Worm (Caenorhabditis elegans) whole organism, L1 larva: ENCODE data around the gene R06F6.8.

Experiments used
- C04F5.9 ChIP-seq: sonication (generic microtip); optimal IDR thresholded peaks from 2 replicates; lab custom pipeline; 2016; ENCODE audit warnings: missing genetic modification characterization, missing compliant biosample characterization
- C34B4.2 ChIP-seq: sonication (generic microtip); optimal IDR thresholded peaks from 2 replicates; lab custom pipeline; 2017; ENCODE audit warnings: mild to moderate bottlenecking, missing genetic modification characterization, missing compliant biosample characterization
- F16B12.6 ChIP-seq: fragments of 150-350 bp; optimal IDR thresholded peaks from 2 replicates; lab custom pipeline; 2014; ENCODE audit warnings: missing biosample characterization, missing genetic modification characterization
- Y116A8C.19 ChIP-seq: sonication (generic microtip); optimal IDR thresholded peaks from 2 replicates; lab custom pipeline; 2016; ENCODE audit warnings: missing compliant biosample characterization, missing genetic modification characterization, borderline replicate concordance
- alr-1 ChIP-seq: fragments of 200-800 bp; sonication (Bioruptor generic); optimal IDR thresholded peaks from 2 replicates; lab custom pipeline; 2018; ENCODE audit warnings: borderline replicate concordance, mild to moderate bottlenecking, missing genetic modification characterization, missing compliant biosample characterization
- aly-2 ChIP-seq: fragments of 150-350 bp; optimal IDR thresholded peaks from 2 replicates; lab custom pipeline; 2014; ENCODE audit warnings: missing biosample characterization, missing genetic modification characterization
- blmp-1 ChIP-seq: fragments of 150-350 bp; optimal IDR thresholded peaks from 2 replicates; lab custom pipeline; 2014; ENCODE audit warnings: missing biosample characterization, missing genetic modification characterization
- ceh-8 ChIP-seq: fragments of 200-800 bp; sonication (Bioruptor generic); optimal IDR thresholded peaks from 2 replicates; lab custom pipeline; 2018; ENCODE audit warnings: mild to moderate bottlenecking, missing genetic modification characterization, moderate library complexity, missing compliant biosample characterization
- ceh-90 ChIP-seq: sonication (generic microtip); optimal IDR thresholded peaks from 2 replicates; lab custom pipeline; 2016; ENCODE audit warnings: missing genetic modification characterization, missing compliant biosample characterization
- ces-1 ChIP-seq: fragments of 150-350 bp; optimal IDR thresholded peaks from 2 replicates; lab custom pipeline; 2014; ENCODE audit warnings: missing biosample characterization, missing genetic modification reagents, missing genetic modification characterization
- dpl-1 ChIP-seq, 3 experiments: fragments of 150-350 bp in 2 of 3; sonication (generic microtip) in 1 of 3; optimal IDR thresholded peaks; 2 replicates each; lab custom pipeline; 2014 to 2017; ENCODE audit warnings: missing biosample characterization in 3 of 3, missing genetic modification characterization in 3 of 3, missing genetic modification reagents in 3 of 3
- efl-1 ChIP-seq, 4 experiments: fragments of 150-350 bp; optimal IDR thresholded peaks in 3 of 4; peaks in 1 of 4; 1 replicate in 1 of 4; 2 replicates in 3 of 4; lab custom pipeline; 2014; ENCODE audit warnings: missing biosample characterization in 2 of 4, missing genetic modification characterization in 2 of 4, missing genetic modification reagents in 2 of 4
- egl-13 ChIP-seq: sonication (generic microtip); optimal IDR thresholded peaks from 2 replicates; lab custom pipeline; 2016; ENCODE audit warnings: missing genotype, missing genetic modification reagents, missing genetic modification characterization, missing compliant biosample characterization
- elt-3 ChIP-seq, 6 experiments: fragments of 150-350 bp in 1 of 6; sonication (generic microtip); optimal IDR thresholded peaks; 2 replicates each; lab custom pipeline; 2017 to 2018; ENCODE audit warnings: missing biosample characterization in 6 of 6, missing genetic modification characterization in 6 of 6, inconsistent platforms in 1 of 6
- fkh-8 ChIP-seq: sonication (generic microtip); optimal IDR thresholded peaks from 2 replicates; lab custom pipeline; 2016; ENCODE audit warnings: mild to moderate bottlenecking, missing genetic modification characterization, missing compliant biosample characterization
- irx-1 ChIP-seq: sonication (generic microtip); optimal IDR thresholded peaks from 2 replicates; lab custom pipeline; 2016; ENCODE audit warnings: missing genetic modification characterization, missing compliant biosample characterization
- jun-1 ChIP-seq: fragments of 150-350 bp; optimal IDR thresholded peaks from 2 replicates; lab custom pipeline; 2014; ENCODE audit warnings: missing biosample characterization, missing genetic modification reagents, missing genetic modification characterization
- lin-13 ChIP-seq: fragments of 150-350 bp; optimal IDR thresholded peaks from 2 replicates; lab custom pipeline; 2014; ENCODE audit warnings: missing biosample characterization, missing genetic modification reagents, missing genetic modification characterization
- lin-14 ChIP-seq: fragments of 200-800 bp; sonication (Bioruptor generic); optimal IDR thresholded peaks from 2 replicates; lab custom pipeline; 2018; ENCODE audit warnings: mild to moderate bottlenecking, missing genetic modification characterization, moderate library complexity, missing compliant biosample characterization
- lin-35 ChIP-seq, 2 experiments: fragments of 150-350 bp; optimal IDR thresholded peaks; 2 replicates each; lab custom pipeline; 2014; ENCODE audit warnings: missing biosample characterization in 2 of 2, missing genetic modification characterization in 2 of 2, missing genetic modification reagents in 2 of 2
- lir-3 ChIP-seq: sonication (generic microtip); optimal IDR thresholded peaks from 2 replicates; lab custom pipeline; 2016; ENCODE audit warnings: mild to moderate bottlenecking, missing genetic modification characterization, moderate library complexity, missing compliant biosample characterization; ENCODE audit not compliant: poor library complexity
- nhr-11 ChIP-seq: fragments of 150-350 bp; optimal IDR thresholded peaks from 2 replicates; lab custom pipeline; 2014; ENCODE audit warnings: missing biosample characterization, missing genetic modification characterization
- nhr-237 ChIP-seq: fragments of 150-350 bp; optimal IDR thresholded peaks from 2 replicates; lab custom pipeline; 2014; ENCODE audit warnings: missing biosample characterization, missing genetic modification characterization
- nhr-47 ChIP-seq: sonication (generic microtip); optimal IDR thresholded peaks from 2 replicates; lab custom pipeline; 2016; ENCODE audit warnings: mild to moderate bottlenecking, missing genetic modification characterization, moderate library complexity, missing compliant biosample characterization
- nhr-76 ChIP-seq: sonication (generic microtip); optimal IDR thresholded peaks from 2 replicates; lab custom pipeline; 2017; ENCODE audit warnings: missing biosample characterization, missing genetic modification characterization
- pag-3 ChIP-seq: sonication (generic microtip); optimal IDR thresholded peaks from 2 replicates; lab custom pipeline; 2017; ENCODE audit warnings: missing genetic modification characterization, mild to moderate bottlenecking, missing compliant biosample characterization, antibody characterized with exemption, borderline replicate concordance; ENCODE audit not compliant: insufficient read depth
- pax-3 ChIP-seq: fragments of 200-800 bp; sonication (Bioruptor generic); optimal IDR thresholded peaks from 2 replicates; lab custom pipeline; 2018; ENCODE audit warnings: mild to moderate bottlenecking, missing genetic modification characterization, moderate library complexity, missing compliant biosample characterization
- pqm-1 ChIP-seq: sonication (generic microtip); optimal IDR thresholded peaks from 3 replicates; lab custom pipeline; 2017; ENCODE audit warnings: missing biosample characterization, missing genetic modification characterization
- skn-1 ChIP-seq: fragments of 150-350 bp; optimal IDR thresholded peaks from 2 replicates; lab custom pipeline; 2014; ENCODE audit warnings: missing biosample characterization, missing genetic modification characterization
- snpc-4 ChIP-seq: fragments of 150-350 bp; optimal IDR thresholded peaks from 2 replicates; lab custom pipeline; 2014; ENCODE audit warnings: missing biosample characterization, missing genetic modification characterization
- snu-23 ChIP-seq: sonication (generic microtip); optimal IDR thresholded peaks from 2 replicates; lab custom pipeline; 2016; ENCODE audit warnings: missing genetic modification characterization, missing compliant biosample characterization
- unc-130 ChIP-seq: fragments of 150-350 bp; optimal IDR thresholded peaks from 2 replicates; lab custom pipeline; 2017; ENCODE audit warnings: missing biosample characterization, missing genetic modification characterization, inconsistent platforms
- unc-86 ChIP-seq: sonication (generic microtip); optimal IDR thresholded peaks from 2 replicates; lab custom pipeline; 2016; ENCODE audit warnings: missing genetic modification characterization, missing compliant biosample characterization
- ztf-11 ChIP-seq, 2 experiments: sonication (generic microtip); optimal IDR thresholded peaks; 2 replicates each; lab custom pipeline; 2016 to 2017; ENCODE audit warnings: missing genetic modification characterization in 2 of 2, missing biosample characterization in 1 of 2, missing compliant biosample characterization in 1 of 2

Gene R06F6.8

DNA sequence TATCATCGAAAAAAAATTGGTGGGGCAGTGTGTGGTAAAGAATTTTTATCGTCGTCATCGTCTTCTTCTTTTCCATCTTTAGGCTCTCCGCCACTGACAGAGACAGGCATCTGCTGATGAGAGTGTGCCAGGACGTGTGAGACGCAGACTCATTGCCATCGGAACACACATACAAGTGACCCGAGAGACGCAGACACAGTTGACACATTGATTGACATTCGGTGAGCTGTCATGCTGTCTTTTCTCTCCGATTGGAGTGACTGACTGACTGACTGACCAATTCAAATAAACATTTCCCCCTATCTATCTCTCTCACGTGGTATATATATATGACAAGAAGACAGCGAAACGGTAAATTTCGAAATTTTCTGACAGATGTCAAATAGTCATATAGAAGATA is 31.3 kb upstream of the R06F6.8 start (continued):
- TF ChIP-seq lin-14 (GFP tag; lab: Kevin White, UChicago) (peak; percentile 99), lin-13 (GFP tag; lab: Kevin White, UChicago) (peak; percentile 78), nhr-237 (tag; lab: Kevin White, UChicago) (no peak), nhr-76 (no peak), blmp-1 (tag; lab: Kevin White, UChicago) (no peak), fkh-8 (tag; lab: Kevin White, UChicago) (peak; percentile 61), ztf-11 (tag; optimal IDR thresholded peaks at IDR 0.05; lab: Kevin White, UChicago) (peak in 1 of 2 experiments; percentile 71), jun-1 (tag; lab: Kevin White, UChicago) (peak; percentile 47), pax-3 (tag; lab: Kevin White, UChicago) (peak; percentile 29), lir-3 (peak; percentile 51), C04F5.9 (peak; percentile 76), ceh-90 (no peak), aly-2 (tag; lab: Kevin White, UChicago) (no peak), C34B4.2 (tag; lab: Kevin White, UChicago) (no peak), egl-13 (peak; percentile 59)

- no peak for TF ChIP-seq nhr-11 (tag; lab: Kevin White, UChicago)
- TF ChIP-seq nhr-47 (tag; lab: Kevin White, UChicago) = no peak
- no peak for TF ChIP-seq lin-35 (GFP tag; optimal IDR thresholded peaks at IDR 0.05; lab: Kevin White, UChicago)
- TF ChIP-seq dpl-1 (GFP tag; optimal IDR thresholded peaks at IDR 0.05; lab: Kevin White, UChicago) = no peak
- no peak for TF ChIP-seq ces-1 (GFP tag; lab: Kevin White, UChicago)
These were observed 30.1 kb upstream of the R06F6.8 start, which contains the start of gene M106.2 for ce11 chrII:10849903-10850302. M106.2 (minus strand) TSS chrII:10850003.

- TF ChIP-seq unc-130 (tag; lab: Kevin White, UChicago) (no peak), snpc-4 (tag; lab: Kevin White, UChicago) (peak; percentile 63), lin-13 (GFP tag; lab: Kevin White, UChicago) (no peak), ces-1 (GFP tag; lab: Kevin White, UChicago) (no peak), skn-1 (tag; lab: Kevin White, UChicago) (no peak), ceh-90 (no peak), F16B12.6 (no peak)
- TF ChIP-seq, all 84 proteins: peak for 1
These were observed 27.3 kb upstream of the R06F6.8 start for ce11 chrII:10847057-10847456.

ce11 chrII:10843527-10843926 is 23.7 kb upstream of the R06F6.8 start, which contains the start of gene M106.8:
M106.8 (minus strand) TSS chrII:10843627.
- TF ChIP-seq irx-1 (no peak), unc-86 (no peak), Y116A8C.19 (tag; lab: Kevin White, UChicago) (no peak), alr-1 (tag; lab: Kevin White, UChicago) (no peak), ceh-8 (GFP tag; lab: Kevin White, UChicago) (no peak), nhr-237 (tag; lab: Kevin White, UChicago) (no peak), pqm-1 (no peak), efl-1 (optimal IDR thresholded peaks at IDR 0.05; lab: Kevin White, UChicago) (no peak), efl-1 (GFP tag; optimal IDR thresholded peaks at IDR 0.05 in 1 of 2; lab: Kevin White, UChicago) (no peak), elt-3 (tag; optimal IDR thresholded peaks at IDR 0.05; lab: Kevin White, UChicago) (no peak), lir-3 (no peak), skn-1 (tag; lab: Kevin White, UChicago) (no peak), pag-3 (tag; lab: Kevin White, UChicago) (no peak), dpl-1 (GFP tag; optimal IDR thresholded peaks at IDR 0.05; lab: Kevin White, UChicago) (no peak), nhr-11 (tag; lab: Kevin White, UChicago) (no peak), snu-23 (GFP tag; lab: Kevin White, UChicago) (no peak), lin-14 (GFP tag; lab: Kevin White, UChicago) (no peak)
